Worm (Caenorhabditis elegans) whole organism, mixed stage, embryonic: ENCODE data around the gene T03G11.9.

Experiments used
- M03D4.4 ChIP-seq: sonication (generic microtip); optimal IDR thresholded peaks from 2 replicates; lab custom pipeline; 2017; ENCODE audit warnings: mild to moderate bottlenecking, missing genetic modification characterization, missing compliant biosample characterization
- bed-3 ChIP-seq: fragments of 200-800 bp; sonication (Bioruptor generic); optimal IDR thresholded peaks from 3 replicates; lab custom pipeline; 2018; ENCODE audit warnings: mild to moderate bottlenecking, missing genetic modification characterization, moderate library complexity, missing compliant biosample characterization
- blmp-1 ChIP-seq: fragments of 150-350 bp; optimal IDR thresholded peaks from 2 replicates; lab custom pipeline; 2014; ENCODE audit warnings: missing biosample characterization, missing genetic modification characterization
- ceh-39 ChIP-seq: fragments of 150-350 bp; optimal IDR thresholded peaks from 2 replicates; lab custom pipeline; 2014; ENCODE audit warnings: missing biosample characterization, missing genetic modification characterization
- ceh-43 ChIP-seq: fragments of 200-800 bp; sonication (Bioruptor generic); optimal IDR thresholded peaks from 2 replicates; lab custom pipeline; 2018; ENCODE audit warnings: mild to moderate bottlenecking, missing genetic modification characterization, moderate library complexity, missing compliant biosample characterization
- ceh-83 ChIP-seq: fragments of 200-800 bp; sonication (Bioruptor generic); optimal IDR thresholded peaks from 2 replicates; lab custom pipeline; 2018; ENCODE audit warnings: mild to moderate bottlenecking, missing genetic modification characterization, missing compliant biosample characterization
- ces-1 ChIP-seq: fragments of 150-350 bp; optimal IDR thresholded peaks from 2 replicates; lab custom pipeline; 2014; ENCODE audit warnings: missing biosample characterization, missing genetic modification reagents, missing genetic modification characterization
- cnd-1 ChIP-seq: fragments of 200-800 bp; sonication (Bioruptor generic); optimal IDR thresholded peaks from 2 replicates; lab custom pipeline; 2018; ENCODE audit warnings: mild to moderate bottlenecking, missing genetic modification characterization, missing compliant biosample characterization
- drap-1 ChIP-seq: fragments of 200-800 bp; sonication (Bioruptor generic); optimal IDR thresholded peaks from 3 replicates; lab custom pipeline; 2018; ENCODE audit warnings: mild to moderate bottlenecking, missing genetic modification characterization, missing compliant biosample characterization
- elt-1 ChIP-seq: sonication (generic microtip); optimal IDR thresholded peaks from 2 replicates; lab custom pipeline; 2017; ENCODE audit warnings: missing genetic modification characterization, mild to moderate bottlenecking, missing compliant biosample characterization, antibody characterized with exemption, moderate library complexity, borderline replicate concordance; ENCODE audit not compliant: insufficient read depth
- elt-3 ChIP-seq: fragments of 150-350 bp; optimal IDR thresholded peaks from 2 replicates; lab custom pipeline; 2014; ENCODE audit warnings: missing biosample characterization, missing genetic modification characterization
- flh-1 ChIP-seq: fragments of 200-800 bp; sonication (Bioruptor generic); optimal IDR thresholded peaks from 2 replicates; lab custom pipeline; 2018; ENCODE audit warnings: mild to moderate bottlenecking, missing genetic modification characterization, moderate library complexity, missing compliant biosample characterization
- ham-2 ChIP-seq: fragments of 200-800 bp; sonication (Bioruptor generic); optimal IDR thresholded peaks from 2 replicates; lab custom pipeline; 2018; ENCODE audit warnings: mild to moderate bottlenecking, missing genetic modification characterization, missing compliant biosample characterization
- hlh-1 ChIP-seq: fragments of 150-350 bp; optimal IDR thresholded peaks from 2 replicates; lab custom pipeline; 2014; ENCODE audit warnings: missing biosample characterization, missing genetic modification reagents, missing genetic modification characterization
- lin-13 ChIP-seq: fragments of 150-350 bp; optimal IDR thresholded peaks from 2 replicates; lab custom pipeline; 2014; ENCODE audit warnings: missing biosample characterization, missing genetic modification characterization
- lin-32 ChIP-seq: fragments of 200-800 bp; sonication (Bioruptor generic); optimal IDR thresholded peaks from 2 replicates; lab custom pipeline; 2018; ENCODE audit warnings: mild to moderate bottlenecking, missing genetic modification characterization, missing compliant biosample characterization
- lsy-2 ChIP-seq: fragments of 150-350 bp; optimal IDR thresholded peaks from 2 replicates; lab custom pipeline; 2014; ENCODE audit warnings: missing biosample characterization, missing genetic modification characterization
- mab-5 ChIP-seq: fragments of 150-350 bp; optimal IDR thresholded peaks from 2 replicates; lab custom pipeline; 2014; ENCODE audit warnings: missing biosample characterization, missing genetic modification characterization
- mep-1 ChIP-seq: fragments of 150-350 bp; optimal IDR thresholded peaks from 2 replicates; lab custom pipeline; 2017; ENCODE audit warnings: missing biosample characterization, missing genetic modification reagents, missing genetic modification characterization, inconsistent platforms
- mls-2 ChIP-seq: sonication (generic microtip); optimal IDR thresholded peaks from 2 replicates; lab custom pipeline; 2016; ENCODE audit warnings: mild to moderate bottlenecking, missing genetic modification characterization, moderate library complexity, missing compliant biosample characterization
- nhr-12 ChIP-seq: fragments of 150-350 bp; optimal IDR thresholded peaks from 2 replicates; lab custom pipeline; 2014; ENCODE audit warnings: missing biosample characterization, missing genetic modification characterization
- nhr-2 ChIP-seq: fragments of 150-350 bp; optimal IDR thresholded peaks from 2 replicates; lab custom pipeline; 2014; ENCODE audit warnings: missing biosample characterization, missing genetic modification characterization
- nhr-237 ChIP-seq: fragments of 150-350 bp; optimal IDR thresholded peaks from 2 replicates; lab custom pipeline; 2014; ENCODE audit warnings: missing biosample characterization, missing genetic modification characterization
- nhr-28 ChIP-seq: fragments of 150-350 bp; optimal IDR thresholded peaks from 2 replicates; lab custom pipeline; 2014; ENCODE audit warnings: missing biosample characterization, missing genetic modification characterization
- nhr-76 ChIP-seq: sonication (generic microtip); optimal IDR thresholded peaks from 2 replicates; lab custom pipeline; 2017; ENCODE audit warnings: missing biosample characterization, missing genetic modification characterization
- pha-4 ChIP-seq: fragments of 150-350 bp; optimal IDR thresholded peaks from 2 replicates; lab custom pipeline; 2018; ENCODE audit warnings: missing biosample characterization, missing genetic modification reagents, missing genetic modification characterization
- sem-2 ChIP-seq: fragments of 200-800 bp; sonication (Bioruptor generic); optimal IDR thresholded peaks from 2 replicates; lab custom pipeline; 2018; ENCODE audit warnings: mild to moderate bottlenecking, missing genetic modification characterization, missing compliant biosample characterization
- snpc-4 ChIP-seq: fragments of 150-350 bp; optimal IDR thresholded peaks from 2 replicates; lab custom pipeline; 2014; ENCODE audit warnings: missing biosample characterization, missing genetic modification characterization
- sptf-1 ChIP-seq: sonication (generic microtip); optimal IDR thresholded peaks from 2 replicates; lab custom pipeline; 2017; ENCODE audit warnings: mild to moderate bottlenecking, missing genetic modification characterization, moderate library complexity, missing compliant biosample characterization
- tbx-8 ChIP-seq: fragments of 200-800 bp; sonication (Bioruptor generic); optimal IDR thresholded peaks from 2 replicates; lab custom pipeline; 2018; ENCODE audit warnings: mild to moderate bottlenecking, missing genetic modification characterization, moderate library complexity, missing compliant biosample characterization
- unc-120 ChIP-seq: sonication (generic microtip); optimal IDR thresholded peaks from 2 replicates; lab custom pipeline; 2017; ENCODE audit warnings: missing genetic modification characterization, missing compliant biosample characterization; ENCODE audit not compliant: poor library complexity, severe bottlenecking
- unc-39 ChIP-seq: fragments of 150-350 bp; optimal IDR thresholded peaks from 2 replicates; lab custom pipeline; 2014; ENCODE audit warnings: missing biosample characterization, missing genetic modification characterization
- unc-62 ChIP-seq: fragments of 150-350 bp; optimal IDR thresholded peaks from 2 replicates; lab custom pipeline; 2014; ENCODE audit warnings: missing biosample characterization, missing genetic modification reagents, missing genetic modification characterization
- zip-8 ChIP-seq: fragments of 150-350 bp; optimal IDR thresholded peaks from 2 replicates; lab custom pipeline; 2014; ENCODE audit warnings: missing biosample characterization, missing genetic modification characterization
- ztf-11 ChIP-seq: fragments of 150-350 bp; optimal IDR thresholded peaks from 2 replicates; lab custom pipeline; 2014; ENCODE audit warnings: missing biosample characterization, missing genetic modification characterization

The T03G11.9 gene

ce11 chrX:5162755-5163154 is 21.3 kb upstream of the T03G11.9 start, which contains the start of gene EGAP5.1:
TSS of gene EGAP5.1 (plus strand) at chrX:5163055.
- TF ChIP-seq unc-120 (tag; lab: Kevin White, UChicago) (no peak), snpc-4 (tag; lab: Kevin White, UChicago) (no peak), ces-1 (GFP tag; lab: Kevin White, UChicago) (no peak), sem-2 (GFP tag; lab: Kevin White, UChicago) (no peak), ceh-39 (tag; lab: Kevin White, UChicago) (no peak), M03D4.4 (tag; lab: Kevin White, UChicago) (no peak), lin-13 (no peak), elt-3 (tag; lab: Kevin White, UChicago) (no peak), nhr-2 (tag; lab: Kevin White, UChicago) (no peak), mab-5 (tag; lab: Kevin White, UChicago) (no peak), lin-32 (GFP tag; lab: Kevin White, UChicago) (no peak), lsy-2 (tag; lab: Kevin White, UChicago) (no peak)

- TF ChIP-seq elt-3 (tag; lab: Kevin White, UChicago): no peak
- TF ChIP-seq lin-32 (GFP tag; lab: Kevin White, UChicago): no peak
- no peak for TF ChIP-seq nhr-28
- TF ChIP-seq zip-8 (tag; lab: Kevin White, UChicago): no peak
- no peak for TF ChIP-seq ces-1 (GFP tag; lab: Kevin White, UChicago)
- no peak for TF ChIP-seq lsy-2 (tag; lab: Kevin White, UChicago)
- no peak for TF ChIP-seq mep-1
- TF ChIP-seq elt-1 (tag; lab: Kevin White, UChicago): no peak
- no peak for TF ChIP-seq tbx-8 (GFP tag; lab: Kevin White, UChicago)
- TF ChIP-seq ceh-83 (GFP tag; lab: Kevin White, UChicago): no peak
- TF ChIP-seq unc-62 (GFP tag; lab: Kevin White, UChicago): no peak
- no peak for TF ChIP-seq flh-1 (GFP tag; lab: Kevin White, UChicago)
- TF ChIP-seq lin-13: no peak
- TF ChIP-seq mls-2: no peak
- no peak for TF ChIP-seq blmp-1 (tag; lab: Kevin White, UChicago)
- no peak for TF ChIP-seq ceh-39 (tag; lab: Kevin White, UChicago)
- no peak for TF ChIP-seq ceh-43
- no peak for TF ChIP-seq M03D4.4 (tag; lab: Kevin White, UChicago)
- no peak for TF ChIP-seq hlh-1 (tag; lab: Kevin White, UChicago)
Observed at ce11 chrX:5164054-5164453, 20.0 kb upstream of the T03G11.9 start.

- TF ChIP-seq nhr-237 (tag; lab: Kevin White, UChicago) (peak; percentile 12), hlh-1 (tag; lab: Kevin White, UChicago) (no peak), pha-4 (tag; lab: Kevin White, UChicago) (no peak), ztf-11 (tag; lab: Kevin White, UChicago) (peak; percentile 59), elt-1 (tag; lab: Kevin White, UChicago) (no peak), lin-13 (peak; percentile 65), flh-1 (GFP tag; lab: Kevin White, UChicago) (peak; percentile 35), unc-39 (tag; lab: Kevin White, UChicago) (no peak), lsy-2 (tag; lab: Kevin White, UChicago) (peak; percentile 63), ceh-43 (peak; percentile 27), mls-2 (peak; percentile 67), ceh-39 (tag; lab: Kevin White, UChicago) (no peak), mep-1 (peak; percentile 97), lin-32 (GFP tag; lab: Kevin White, UChicago) (peak; percentile 26), tbx-8 (GFP tag; lab: Kevin White, UChicago) (no peak), bed-3 (GFP tag; lab: Kevin White, UChicago) (no peak), M03D4.4 (tag; lab: Kevin White, UChicago) (peak; percentile 68), elt-3 (tag; lab: Kevin White, UChicago) (no peak), ceh-83 (GFP tag; lab: Kevin White, UChicago) (no peak), nhr-28 (no peak), ces-1 (GFP tag; lab: Kevin White, UChicago) (peak; percentile 40), unc-120 (tag; lab: Kevin White, UChicago) (no peak), snpc-4 (tag; lab: Kevin White, UChicago) (no peak), zip-8 (tag; lab: Kevin White, UChicago) (no peak), sptf-1 (tag; lab: Kevin White, UChicago) (peak; percentile 90), nhr-12 (tag; lab: Kevin White, UChicago) (no peak), nhr-2 (tag; lab: Kevin White, UChicago) (peak; percentile 33), drap-1 (GFP tag; lab: Kevin White, UChicago) (no peak), nhr-76 (tag; lab: Kevin White, UChicago) (peak; percentile 3), mab-5 (tag; lab: Kevin White, UChicago) (no peak), ham-2 (GFP tag; lab: Kevin White, UChicago) (no peak), cnd-1 (tag; lab: Kevin White, UChicago) (peak; percentile 73), sem-2 (GFP tag; lab: Kevin White, UChicago) (no peak), blmp-1 (tag; lab: Kevin White, UChicago) (no peak), unc-62 (GFP tag; lab: Kevin White, UChicago) (peak; percentile 72)
- TF ChIP-seq, all 35 proteins: peak for 16
Observed at ce11 chrX:5165037-5165436, 19.0 kb upstream of the T03G11.9 start, which contains the start of gene mans-3. TSS of gene mans-3 (plus strand) at chrX:5165395.
